Fruit fly (Drosophila melanogaster) whole organism, wandering third instar larva: ENCODE data around the gene wake.

Experiments used
- Abd-B ChIP-seq: fragments of >200 bp; optimal IDR thresholded peaks from 2 replicates; lab custom pipeline; 2017; ENCODE audit warnings: missing biosample characterization, missing genetic modification characterization
- CG32264 ChIP-seq: fragments of 200-800 bp; sonication (Bioruptor generic); optimal IDR thresholded peaks from 2 replicates; lab custom pipeline; 2016; ENCODE audit warnings: missing biosample characterization, missing genetic modification characterization
- CG9705 ChIP-seq: fragments of 200-800 bp; sonication (Bioruptor generic); optimal IDR thresholded peaks from 2 replicates; lab custom pipeline; 2018; ENCODE audit warnings: missing biosample characterization, mild to moderate bottlenecking, missing genetic modification characterization
- CrebA ChIP-seq: fragments of 200-800 bp; sonication (Bioruptor generic); optimal IDR thresholded peaks from 2 replicates; lab custom pipeline; 2016; ENCODE audit warnings: missing biosample characterization, mild to moderate bottlenecking, missing genetic modification characterization, borderline replicate concordance
- Dfd ChIP-seq: fragments of >200 bp; optimal IDR thresholded peaks from 2 replicates; lab custom pipeline; 2017; ENCODE audit warnings: missing biosample characterization, missing genetic modification characterization
- Dif ChIP-seq: fragments of 200-275, 200-300 bp; sonication (Bioruptor generic); optimal IDR thresholded peaks from 2 replicates; lab custom pipeline; 2018; ENCODE audit warnings: missing biosample characterization, missing genetic modification characterization; ENCODE audit not compliant: partially characterized antibody
- GATAd ChIP-seq: sonication (Bioruptor generic); optimal IDR thresholded peaks from 2 replicates; lab custom pipeline; 2016; ENCODE audit warnings: missing biosample characterization, missing genetic modification characterization
- HLH106 ChIP-seq: fragments of 200-800 bp; optimal IDR thresholded peaks from 3 replicates; lab custom pipeline; 2019; ENCODE audit warnings: missing biosample characterization, mild to moderate bottlenecking, missing genetic modification characterization, moderate library complexity
- Hnf4 ChIP-seq: fragments of 200-800 bp; sonication (Bioruptor generic); optimal IDR thresholded peaks from 2 replicates; lab custom pipeline; 2016; ENCODE audit warnings: missing biosample characterization, mild to moderate bottlenecking, missing genetic modification characterization
- Hr78 ChIP-seq: fragments of >200 bp; optimal IDR thresholded peaks from 2 replicates; lab custom pipeline; 2017; ENCODE audit warnings: missing biosample characterization, missing genetic modification characterization
- Hr83 ChIP-seq: fragments of 200-300 bp; sonication (Bioruptor generic); optimal IDR thresholded peaks from 2 replicates; lab custom pipeline; 2016; ENCODE audit warnings: missing biosample characterization, mild to moderate bottlenecking, missing genetic modification characterization, moderate library complexity; ENCODE audit not compliant: poor library complexity, severe bottlenecking
- Jra ChIP-seq: sonication (Bioruptor generic); optimal IDR thresholded peaks from 2 replicates; lab custom pipeline; 2016; ENCODE audit warnings: missing biosample characterization, missing genetic modification characterization
- Mio ChIP-seq: sonication (Bioruptor generic); optimal IDR thresholded peaks from 2 replicates; lab custom pipeline; 2016; ENCODE audit warnings: missing biosample characterization, missing genetic modification characterization
- Myc ChIP-seq: fragments of >200 bp; optimal IDR thresholded peaks from 2 replicates; lab custom pipeline; 2017
- N ChIP-seq: fragments of >200 bp; optimal IDR thresholded peaks from 2 replicates; lab custom pipeline; 2018; ENCODE audit warnings: missing biosample characterization, missing external identifiers, missing genetic modification characterization
- OdsH ChIP-seq: fragments of 200-800 bp; sonication (Bioruptor generic); optimal IDR thresholded peaks from 2 replicates; lab custom pipeline; 2016; ENCODE audit warnings: missing biosample characterization, mild to moderate bottlenecking, missing genetic modification characterization
- Rel ChIP-seq, 2 experiments: fragments of 200-800 bp; sonication (Bioruptor generic) in 1 of 2; optimal IDR thresholded peaks; 2 replicates in 1 of 2; 3 replicates in 1 of 2; lab custom pipeline; 2016 to 2019; ENCODE audit warnings: mild to moderate bottlenecking in 2 of 2, missing biosample characterization in 2 of 2, missing genetic modification characterization in 2 of 2, moderate library complexity in 1 of 2
- Sp1 ChIP-seq: fragments of 200-800 bp; sonication (Bioruptor generic); optimal IDR thresholded peaks from 3 replicates; lab custom pipeline; 2019; ENCODE audit warnings: missing biosample characterization, mild to moderate bottlenecking, missing genetic modification characterization, moderate library complexity
- Vsx2 ChIP-seq: fragments of 200-300, 225-300 bp; sonication (Bioruptor generic); optimal IDR thresholded peaks from 2 replicates; lab custom pipeline; 2018; ENCODE audit warnings: missing biosample characterization, missing genetic modification characterization; ENCODE audit not compliant: partially characterized antibody
- br ChIP-seq: fragments of 200-800 bp; sonication (Bioruptor generic); optimal IDR thresholded peaks from 2 replicates; lab custom pipeline; 2016; ENCODE audit warnings: missing biosample characterization, missing genetic modification characterization
- brk ChIP-seq: fragments of 200-800 bp; sonication (Bioruptor generic); optimal IDR thresholded peaks from 2 replicates; lab custom pipeline; 2016; ENCODE audit warnings: missing biosample characterization, mild to moderate bottlenecking, missing genetic modification characterization
- dl ChIP-seq, 2 experiments: fragments of 175-275, 200-275 bp in 1 of 2; fragments of 200-275 bp in 1 of 2; sonication (Bioruptor generic); optimal IDR thresholded peaks; lab custom pipeline; 2018; ENCODE audit warnings: mild to moderate bottlenecking in 2 of 2, missing biosample characterization in 2 of 2, missing genetic modification characterization in 2 of 2, moderate library complexity in 2 of 2; ENCODE audit not compliant: partially characterized antibody in 2 of 2, insufficient read depth in 1 of 2
- dmrt93B ChIP-seq: fragments of 200-800 bp; sonication (Bioruptor generic); optimal IDR thresholded peaks from 2 replicates; lab custom pipeline; 2018; ENCODE audit warnings: missing biosample characterization, mild to moderate bottlenecking, missing genetic modification characterization
- dsf ChIP-seq: sonication (Bioruptor generic); optimal IDR thresholded peaks from 2 replicates; lab custom pipeline; 2016; ENCODE audit warnings: missing biosample characterization, missing genetic modification characterization, borderline replicate concordance
- ey ChIP-seq: fragments of 200-800 bp; sonication (Bioruptor generic); optimal IDR thresholded peaks from 2 replicates; lab custom pipeline; 2016; ENCODE audit warnings: missing biosample characterization, missing genetic modification characterization
- foxo ChIP-seq, 2 experiments: fragments of 200-800 bp; sonication (Bioruptor generic); optimal IDR thresholded peaks; 2 replicates in 1 of 2; 3 replicates in 1 of 2; lab custom pipeline; 2016 to 2017; ENCODE audit warnings: missing biosample characterization in 2 of 2, missing genetic modification characterization in 2 of 2
- fru ChIP-seq: fragments of 200-800 bp; sonication (Bioruptor generic); optimal IDR thresholded peaks from 3 replicates; lab custom pipeline; 2016; ENCODE audit warnings: missing biosample characterization, mild to moderate bottlenecking, missing genetic modification characterization
- h ChIP-seq: fragments of 200-800 bp; sonication (Bioruptor generic); optimal IDR thresholded peaks from 3 replicates; lab custom pipeline; 2016; ENCODE audit warnings: missing biosample characterization, mild to moderate bottlenecking, missing genetic modification characterization
- jim ChIP-seq: fragments of 175-275, 200-325 bp; sonication (Bioruptor generic); optimal IDR thresholded peaks from 2 replicates; lab custom pipeline; 2016; ENCODE audit warnings: missing biosample characterization, mild to moderate bottlenecking, missing genetic modification characterization
- lola ChIP-seq: fragments of >200 bp; optimal IDR thresholded peaks from 2 replicates; lab custom pipeline; 2017; ENCODE audit warnings: missing biosample characterization, missing genetic modification characterization
- pan ChIP-seq: fragments of >200 bp; optimal IDR thresholded peaks from 2 replicates; lab custom pipeline; 2017
- psq ChIP-seq: fragments of 200-800 bp; sonication (Bioruptor generic); optimal IDR thresholded peaks from 3 replicates; lab custom pipeline; 2017; ENCODE audit warnings: missing biosample characterization, mild to moderate bottlenecking, missing genetic modification characterization, moderate library complexity
- rgr ChIP-seq: fragments of 200-800 bp; sonication (Bioruptor generic); optimal IDR thresholded peaks from 3 replicates; lab custom pipeline; 2016; ENCODE audit warnings: missing biosample characterization, mild to moderate bottlenecking, missing genetic modification characterization
- sage ChIP-seq: fragments of 200-800 bp; sonication (Bioruptor generic); optimal IDR thresholded peaks from 2 replicates; lab custom pipeline; 2016; ENCODE audit warnings: missing biosample characterization, mild to moderate bottlenecking, missing genetic modification characterization
- sv ChIP-seq: fragments of 200-800 bp; sonication (Bioruptor generic); optimal IDR thresholded peaks from 3 replicates; lab custom pipeline; 2016; ENCODE audit warnings: missing biosample characterization, missing genetic modification characterization
- tai ChIP-seq: sonication (Bioruptor generic); optimal IDR thresholded peaks from 2 replicates; lab custom pipeline; 2016; ENCODE audit warnings: missing biosample characterization, missing genetic modification characterization
- usp ChIP-seq: fragments of >200 bp; optimal IDR thresholded peaks from 2 replicates; lab custom pipeline; 2017; ENCODE audit warnings: missing biosample characterization, missing genetic modification characterization
- woc ChIP-seq: sonication (Bioruptor generic); optimal IDR thresholded peaks from 2 replicates; lab custom pipeline; 2016; ENCODE audit warnings: missing biosample characterization, mild to moderate bottlenecking, missing genetic modification characterization

The wake gene

DNA sequence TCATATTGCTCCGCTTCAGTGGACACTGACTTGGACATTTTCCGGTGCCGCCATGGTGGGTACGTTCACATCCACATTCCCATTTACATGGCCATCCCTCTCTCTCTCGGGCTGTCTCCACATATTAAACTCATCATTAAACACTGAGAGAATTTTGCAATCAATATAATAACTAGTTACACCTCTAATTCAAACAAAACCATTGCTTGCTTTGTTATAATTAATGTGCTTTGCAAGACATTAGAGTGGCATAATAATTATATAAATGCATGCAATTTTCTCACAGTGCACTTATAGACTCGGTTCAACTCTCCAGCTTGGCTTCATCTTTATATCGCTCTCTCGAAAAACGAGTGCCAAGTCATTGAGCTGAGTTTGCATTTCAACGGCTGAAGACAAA lies 14.9 kb upstream of the wake start:
- TF ChIP-seq ey (GFP tag; lab: Kevin White, UChicago), result peak; percentile 64
- TF ChIP-seq jim (GFP tag; lab: Kevin White, UChicago), result no peak
- TF ChIP-seq fru (GFP tag; lab: Kevin White, UChicago), result peak; percentile 79
- TF ChIP-seq br (GFP tag; lab: Kevin White, UChicago), result peak; percentile 76
- peak; percentile 73 for TF ChIP-seq h
- no peak for TF ChIP-seq Dif
- TF ChIP-seq CG9705 (GFP tag; lab: Kevin White, UChicago), result no peak
- TF ChIP-seq pan (lab: Kevin White, UChicago), result no peak
- peak; percentile 10 for TF ChIP-seq sv (GFP tag; lab: Kevin White, UChicago)
- TF ChIP-seq dmrt93B (GFP tag; lab: Kevin White, UChicago), result no peak
- no peak for TF ChIP-seq lola (GFP tag; lab: Kevin White, UChicago)
- TF ChIP-seq Sp1 (GFP tag; lab: Kevin White, UChicago), result peak; percentile 39
- no peak for TF ChIP-seq sage
- TF ChIP-seq Hr78 (GFP tag; lab: Kevin White, UChicago), result no peak
- no peak for TF ChIP-seq Rel (GFP tag; optimal IDR thresholded peaks at IDR 0.05; lab: Kevin White, UChicago)
- no peak for TF ChIP-seq Rel (tag; optimal IDR thresholded peaks at IDR 0.05; lab: Kevin White, UChicago)
- no peak for TF ChIP-seq dsf (GFP tag; lab: Kevin White, UChicago)
- TF ChIP-seq GATAd, result no peak
- TF ChIP-seq usp (GFP tag; lab: Kevin White, UChicago), result no peak
- TF ChIP-seq tai (GFP tag; lab: Kevin White, UChicago), result no peak
- TF ChIP-seq Dfd (GFP tag; lab: Kevin White, UChicago), result no peak
- no peak for TF ChIP-seq CrebA (GFP tag; lab: Kevin White, UChicago)
- TF ChIP-seq woc (GFP tag; lab: Kevin White, UChicago), result no peak
- peak; percentile 37 for TF ChIP-seq OdsH (GFP tag; lab: Kevin White, UChicago)
- no peak for TF ChIP-seq Hr83
- TF ChIP-seq HLH106 (tag; lab: Kevin White, UChicago), result peak; percentile 53
- TF ChIP-seq rgr (GFP tag; lab: Kevin White, UChicago), result peak; percentile 31
- TF ChIP-seq CG32264 (GFP tag; lab: Kevin White, UChicago), result no peak
- peak; percentile 28 for TF ChIP-seq psq (GFP tag; lab: Kevin White, UChicago)
- TF ChIP-seq Abd-B (GFP tag; lab: Kevin White, UChicago), result no peak
- TF ChIP-seq brk (GFP tag; lab: Kevin White, UChicago), result no peak
- TF ChIP-seq Hnf4 (GFP tag; lab: Kevin White, UChicago), result no peak

DNA sequence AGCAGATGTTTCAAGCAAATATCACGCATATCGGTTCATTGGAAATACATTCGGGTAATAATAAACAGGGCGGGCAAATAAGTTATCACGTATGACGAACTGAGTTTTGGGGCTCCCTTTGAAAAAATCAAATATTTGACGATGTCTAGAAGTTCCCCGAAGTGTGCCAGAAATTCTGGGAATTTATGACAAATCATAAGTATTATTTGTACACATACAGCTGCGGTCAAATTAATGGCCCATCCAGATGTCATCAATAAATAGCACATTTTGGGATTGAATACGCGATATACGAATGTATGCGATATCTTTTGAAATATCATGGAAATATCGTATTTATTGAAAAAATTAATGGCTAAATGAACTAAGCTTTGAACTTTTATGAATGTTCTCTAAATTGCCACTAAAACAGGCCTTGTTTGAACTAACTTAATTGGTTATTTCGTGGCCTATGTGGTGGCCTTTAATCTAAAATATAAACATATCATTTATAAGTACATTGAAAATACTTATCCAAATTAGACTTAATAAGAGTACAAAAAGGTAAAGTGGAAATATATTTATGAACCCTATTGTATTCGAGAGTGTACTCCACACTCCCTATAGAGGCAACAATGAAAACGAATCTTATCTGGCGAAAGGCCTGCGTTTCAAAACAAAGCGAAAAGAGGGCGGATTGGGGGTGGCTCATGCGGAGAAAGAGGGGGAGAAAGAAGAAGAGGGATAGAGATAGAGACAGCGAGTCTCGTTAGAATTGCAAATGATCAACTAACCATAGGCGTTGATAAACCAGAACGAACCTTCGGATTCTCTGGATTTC lies 13.9 kb upstream of the wake start:
- TF ChIP-seq psq (GFP tag; lab: Kevin White, UChicago) (peak; percentile 49), Dfd (GFP tag; lab: Kevin White, UChicago) (no peak), tai (GFP tag; lab: Kevin White, UChicago) (no peak), GATAd (no peak), Rel (GFP tag; optimal IDR thresholded peaks at IDR 0.05; lab: Kevin White, UChicago) (no peak), Rel (tag; optimal IDR thresholded peaks at IDR 0.05; lab: Kevin White, UChicago) (peak; percentile 89), Vsx2 (no peak), h (peak; percentile 41), OdsH (GFP tag; lab: Kevin White, UChicago) (peak; percentile 70), Dif (no peak), Hr78 (GFP tag; lab: Kevin White, UChicago) (no peak), fru (GFP tag; lab: Kevin White, UChicago) (peak; percentile 65), CG32264 (GFP tag; lab: Kevin White, UChicago) (peak; percentile 23), br (GFP tag; lab: Kevin White, UChicago) (no peak), CrebA (GFP tag; lab: Kevin White, UChicago) (no peak), Abd-B (GFP tag; lab: Kevin White, UChicago) (no peak), rgr (GFP tag; lab: Kevin White, UChicago) (peak; percentile 49), dsf (GFP tag; lab: Kevin White, UChicago) (peak; percentile 5), Mio (GFP tag; lab: Kevin White, UChicago) (no peak), Jra (GFP tag; lab: Kevin White, UChicago) (peak; percentile 17), Myc (no peak), foxo (GFP tag; optimal IDR thresholded peaks at IDR 0.05; lab: Kevin White, UChicago) (peak in 1 of 2 experiments; percentile 67), HLH106 (tag; lab: Kevin White, UChicago) (peak; percentile 66), Hnf4 (GFP tag; lab: Kevin White, UChicago) (no peak), sage (no peak), pan (lab: Kevin White, UChicago) (no peak), dmrt93B (GFP tag; lab: Kevin White, UChicago) (peak; percentile 62), usp (GFP tag; lab: Kevin White, UChicago) (no peak), woc (GFP tag; lab: Kevin White, UChicago) (no peak), Hr83 (no peak), lola (GFP tag; lab: Kevin White, UChicago) (no peak), sv (GFP tag; lab: Kevin White, UChicago) (no peak), brk (GFP tag; lab: Kevin White, UChicago) (no peak), ey (GFP tag; lab: Kevin White, UChicago) (peak; percentile 62), N (GFP tag; lab: Kevin White, UChicago) (no peak), dl (GFP tag; optimal IDR thresholded peaks at IDR 0.05; lab: Kevin White, UChicago; ENCODE audit: insufficient read depth in 1 of 2, partially characterized antibody in 2 of 2) (no peak), Sp1 (GFP tag; lab: Kevin White, UChicago) (peak; percentile 75), CG9705 (GFP tag; lab: Kevin White, UChicago) (no peak)
